Fruit fly (Drosophila melanogaster): ENCODE results near the gene Klp98A.

- no peak for TF ChIP-seq h (optimal IDR thresholded peaks at IDR 0.05)
- no peak for TF ChIP-seq ttk (optimal IDR thresholded peaks at IDR 0.05)
- TF ChIP-seq Myc (optimal IDR thresholded peaks at IDR 0.05): no peak
- no peak for TF ChIP-seq psq (optimal IDR thresholded peaks at IDR 0.05)
These were observed 4.0 kb downstream of the Klp98A start for dm6 chr3R:27554964-27555363.
